Worm (Caenorhabditis elegans) whole organism, midembryonic: ENCODE data around the gene W08G11.5.

Experiments
- T22C8.4 ChIP-seq: fragments of 200-800 bp; sonication (Bioruptor generic); IDR thresholded peaks from 2 replicates; pipeline ENCODE4 v1.3.6; 2022; ENCODE audit warnings: missing genetic modification characterization, missing compliant biosample characterization
- cog-1 ChIP-seq: sonication (generic microtip); optimal IDR thresholded peaks from 2 replicates; lab custom pipeline; 2016; ENCODE audit warnings: missing genetic modification characterization, missing compliant biosample characterization
- flt-1 ChIP-seq: fragments of 200-800 bp; sonication (Bioruptor generic); IDR thresholded peaks from 2 replicates; pipeline ENCODE4 v1.3.6; 2022; ENCODE audit warnings: missing genetic modification characterization, missing compliant biosample characterization
- klf-2 ChIP-seq: fragments of 200-800 bp; sonication (Bioruptor generic); conservative IDR thresholded peaks from 2 replicates; pipeline ENCODE4 v1.3.6; 2022; ENCODE audit warnings: missing genetic modification reagents, missing genetic modification characterization, missing compliant biosample characterization
- med-1 ChIP-seq: sonication (generic microtip); optimal IDR thresholded peaks from 2 replicates; lab custom pipeline; 2017; ENCODE audit warnings: missing genetic modification characterization, mild to moderate bottlenecking, missing compliant biosample characterization, antibody characterized with exemption, missing genetic modification reagents; ENCODE audit not compliant: insufficient read depth
- ref-1 ChIP-seq: fragments of 200-800 bp; sonication (Bioruptor generic); conservative IDR thresholded peaks from 2 replicates; pipeline ENCODE4 v1.3.6; 2022; ENCODE audit warnings: missing genetic modification reagents, missing genetic modification characterization, missing compliant biosample characterization
- tab-1 ChIP-seq: fragments of 200-800 bp; sonication (Bioruptor generic); IDR thresholded peaks from 2 replicates; pipeline ENCODE4 v1.3.6; 2022; ENCODE audit warnings: missing genetic modification characterization, missing compliant biosample characterization
- ztf-23 ChIP-seq: fragments of 200-800 bp; sonication (Bioruptor generic); IDR thresholded peaks from 2 replicates; pipeline ENCODE4 v1.3.6; 2022; ENCODE audit warnings: missing genetic modification reagents, missing genetic modification characterization, missing compliant biosample characterization
- ztf-29 ChIP-seq: fragments of 200-800 bp; sonication (Bioruptor generic); IDR thresholded peaks from 2 replicates; pipeline ENCODE4 v1.3.6; 2022; ENCODE audit warnings: missing genetic modification reagents, missing genetic modification characterization, missing compliant biosample characterization

W08G11.5 gene

ce11 chrV:16299834-16300233 is 46.5 kb downstream of the W08G11.5 start:
- TF ChIP-seq T22C8.4 (GFP tag; lab: Robert Waterston, UW) (no peak), flt-1 (GFP tag; lab: Robert Waterston, UW) (no peak), ztf-23 (GFP tag; lab: Robert Waterston, UW) (no peak), tab-1 (GFP tag; lab: Robert Waterston, UW) (no peak), med-1 (no peak), ztf-29 (no peak), cog-1 (tag; lab: Kevin White, UChicago) (no peak), ref-1 (GFP tag; lab: Robert Waterston, UW) (no peak), klf-2 (GFP tag; lab: Robert Waterston, UW) (no peak)

DNA sequence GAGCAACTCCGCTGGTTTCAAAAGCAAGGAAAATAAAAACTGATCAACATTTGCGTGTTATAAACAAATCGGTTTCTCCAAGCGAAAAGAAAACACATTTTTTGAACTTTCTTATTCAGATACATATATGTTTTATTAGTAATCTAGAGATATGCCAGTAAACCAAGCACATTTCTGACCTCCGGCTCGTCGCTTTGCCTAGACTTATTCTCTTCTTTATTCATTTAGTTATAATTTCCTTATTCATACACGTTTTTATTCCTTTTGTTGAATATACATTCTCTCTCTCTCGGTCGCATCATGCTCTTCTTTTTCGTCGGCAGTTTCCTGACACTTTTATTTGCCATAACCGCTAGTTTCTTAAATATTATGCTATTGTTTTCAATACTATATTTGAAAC is 47.6 kb downstream of the W08G11.5 start, which contains the start of gene srbc-84:
srbc-84 (plus strand) TSS at position 301 of the 400 bp plus-strand sequence.
- no peak for TF ChIP-seq med-1
- no peak for TF ChIP-seq ref-1 (GFP tag; lab: Robert Waterston, UW)
- no peak for TF ChIP-seq flt-1 (GFP tag; lab: Robert Waterston, UW)
- TF ChIP-seq T22C8.4 (GFP tag; lab: Robert Waterston, UW), result no peak
- no peak for TF ChIP-seq ztf-29
- no peak for TF ChIP-seq ztf-23 (GFP tag; lab: Robert Waterston, UW)
- no peak for TF ChIP-seq tab-1 (GFP tag; lab: Robert Waterston, UW)
- TF ChIP-seq cog-1 (tag; lab: Kevin White, UChicago), result no peak
- TF ChIP-seq klf-2 (GFP tag; lab: Robert Waterston, UW), result no peak

ce11 chrV:16297070-16297469 is 49.2 kb downstream of the W08G11.5 start, which contains the start of gene srbc-83:
Gene srbc-83, plus strand, starts transcription at chrV:16297370.
- TF ChIP-seq ztf-23 (GFP tag; lab: Robert Waterston, UW) (no peak), tab-1 (GFP tag; lab: Robert Waterston, UW) (no peak), med-1 (no peak), T22C8.4 (GFP tag; lab: Robert Waterston, UW) (no peak), klf-2 (GFP tag; lab: Robert Waterston, UW) (no peak), flt-1 (GFP tag; lab: Robert Waterston, UW) (no peak), ztf-29 (no peak), cog-1 (tag; lab: Kevin White, UChicago) (no peak), ref-1 (GFP tag; lab: Robert Waterston, UW) (no peak)
